Worm (Caenorhabditis elegans): ENCODE measurements around the gene neg-1.

DNA sequence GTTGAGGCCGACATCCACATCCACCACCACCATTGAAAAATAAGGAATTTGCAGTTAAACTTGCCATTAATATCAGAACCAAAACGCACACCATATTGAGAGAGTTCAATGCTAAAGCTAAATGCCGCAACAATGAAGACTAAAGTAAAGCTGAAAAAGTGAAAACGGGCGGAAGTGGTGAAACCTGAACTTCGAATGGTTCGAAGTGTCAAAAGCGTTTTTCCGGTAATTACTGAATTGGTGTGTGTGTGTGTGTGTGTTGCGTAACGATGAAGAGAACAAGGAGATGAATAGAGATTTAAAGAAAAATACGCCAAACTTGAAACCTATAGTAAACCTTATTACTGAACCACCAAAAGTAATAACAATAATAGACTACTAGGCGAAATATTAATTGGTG is 10.2 kb downstream of the neg-1 start, which contains the start of gene grl-13:
- TF ChIP-seq snpc-4 (tag; optimal IDR thresholded peaks at IDR 0.05): no peak
- no peak for TF ChIP-seq blmp-1 (tag; optimal IDR thresholded peaks at IDR 0.05)
- no peak for TF ChIP-seq sptf-1 (tag; optimal IDR thresholded peaks at IDR 0.05)
- TF ChIP-seq elt-3 (tag; optimal IDR thresholded peaks at IDR 0.05): no peak
- TF ChIP-seq unc-62 (GFP tag; optimal IDR thresholded peaks at IDR 0.05): no peak
- TF ChIP-seq unc-120 (tag; optimal IDR thresholded peaks at IDR 0.05; ENCODE audit: poor library complexity, severe bottlenecking): no peak
- TF ChIP-seq ces-1 (GFP tag; optimal IDR thresholded peaks at IDR 0.05): no peak
- no peak for TF ChIP-seq nhr-2 (tag; optimal IDR thresholded peaks at IDR 0.05)
- TF ChIP-seq ztf-11 (tag; optimal IDR thresholded peaks at IDR 0.05): no peak
- TF ChIP-seq unc-39 (tag; optimal IDR thresholded peaks at IDR 0.05): no peak
